Fruit fly (Drosophila melanogaster) whole organism, embryonic: ENCODE data around the gene hiro.
A peak's percentile ranks its signal among the peaks of the same experiment; 100 is the strongest.

Source experiments
- Antp ChIP-seq: fragments of 200-800 bp; sonication (Bioruptor generic); optimal IDR thresholded peaks from 3 replicates; lab custom pipeline; 2016; ENCODE audit warnings: missing biosample characterization, missing genetic modification characterization
- Atf3 ChIP-seq: fragments of 200-800 bp; sonication (Bioruptor generic); optimal IDR thresholded peaks from 3 replicates; lab custom pipeline; 2016; ENCODE audit warnings: missing biosample characterization, missing genetic modification characterization
- CG10267 ChIP-seq: fragments of 200-800 bp; sonication (Bioruptor generic); optimal IDR thresholded peaks from 2 replicates; lab custom pipeline; 2018; ENCODE audit warnings: missing biosample characterization, mild to moderate bottlenecking, missing genetic modification characterization, moderate library complexity
- CG12391 ChIP-seq: fragments of 200-800 bp; sonication (Bioruptor generic); optimal IDR thresholded peaks from 3 replicates; lab custom pipeline; 2018; ENCODE audit warnings: missing biosample characterization, mild to moderate bottlenecking, missing genetic modification characterization, moderate library complexity
- CG13296 ChIP-seq: fragments of 200-800 bp; sonication (Bioruptor generic); optimal IDR thresholded peaks from 3 replicates; lab custom pipeline; 2018; ENCODE audit warnings: missing biosample characterization, mild to moderate bottlenecking, missing genetic modification characterization
- CG13424 ChIP-seq: fragments of 200-800 bp; sonication (Bioruptor generic); optimal IDR thresholded peaks from 2 replicates; lab custom pipeline; 2019; ENCODE audit warnings: missing biosample characterization, mild to moderate bottlenecking, missing genetic modification characterization, moderate library complexity
- CG13894 ChIP-seq: fragments of 200-800 bp; sonication (Bioruptor generic); optimal IDR thresholded peaks from 3 replicates; lab custom pipeline; 2018; ENCODE audit warnings: missing biosample characterization, mild to moderate bottlenecking, missing genetic modification characterization, moderate library complexity
- CG14710 ChIP-seq: fragments of 200-800 bp; sonication (Bioruptor generic); optimal IDR thresholded peaks from 3 replicates; lab custom pipeline; 2019; ENCODE audit warnings: missing biosample characterization, mild to moderate bottlenecking, missing genetic modification characterization, moderate library complexity
- CG1603 ChIP-seq: fragments of 200-800 bp; sonication (Bioruptor generic); optimal IDR thresholded peaks from 2 replicates; lab custom pipeline; 2019; ENCODE audit warnings: missing biosample characterization, mild to moderate bottlenecking, missing genetic modification characterization, moderate library complexity
- CG18262 ChIP-seq: fragments of 200-800 bp; optimal IDR thresholded peaks from 3 replicates; lab custom pipeline; 2019; ENCODE audit warnings: missing biosample characterization, mild to moderate bottlenecking, missing genetic modification characterization, moderate library complexity
- CG18764 ChIP-seq: fragments of 200-800 bp; sonication (Bioruptor generic); optimal IDR thresholded peaks from 3 replicates; lab custom pipeline; 2016; ENCODE audit warnings: missing biosample characterization, missing genetic modification characterization
- CG2116 ChIP-seq: fragments of 200-800 bp; sonication (Bioruptor generic); optimal IDR thresholded peaks from 3 replicates; lab custom pipeline; 2018; ENCODE audit warnings: missing biosample characterization, mild to moderate bottlenecking, missing genetic modification characterization
- CG2712 ChIP-seq: fragments of 200-800 bp; optimal IDR thresholded peaks from 3 replicates; lab custom pipeline; 2019; ENCODE audit warnings: missing biosample characterization, mild to moderate bottlenecking, missing genetic modification characterization, moderate library complexity
- CG33213 ChIP-seq: fragments of 200-800 bp; sonication (Bioruptor generic); optimal IDR thresholded peaks from 3 replicates; lab custom pipeline; 2016; ENCODE audit warnings: missing biosample characterization, missing genetic modification characterization
- CG7271 ChIP-seq: fragments of 200-800 bp; sonication (Bioruptor generic); optimal IDR thresholded peaks from 2 replicates; lab custom pipeline; 2018; ENCODE audit warnings: missing biosample characterization, mild to moderate bottlenecking, missing genetic modification characterization, moderate library complexity
- CG7839 ChIP-seq: fragments of 200-800 bp; sonication (Bioruptor generic); optimal IDR thresholded peaks from 3 replicates; lab custom pipeline; 2018; ENCODE audit warnings: missing biosample characterization, mild to moderate bottlenecking, missing genetic modification characterization, moderate library complexity
- CG8359 ChIP-seq: fragments of 200-800 bp; sonication (Bioruptor generic); optimal IDR thresholded peaks from 2 replicates; lab custom pipeline; 2017; ENCODE audit warnings: missing biosample characterization, mild to moderate bottlenecking, missing genetic modification characterization, borderline replicate concordance
- CoRest ChIP-seq: fragments of 200-800 bp; sonication (Bioruptor generic); optimal IDR thresholded peaks from 3 replicates; lab custom pipeline; 2018; ENCODE audit warnings: missing biosample characterization, mild to moderate bottlenecking, missing genetic modification characterization, moderate library complexity
- Dek ChIP-seq: fragments of 200-800 bp; sonication (Bioruptor generic); optimal IDR thresholded peaks from 3 replicates; lab custom pipeline; 2019; ENCODE audit warnings: missing biosample characterization, mild to moderate bottlenecking, missing genetic modification characterization, moderate library complexity
- Doc3 ChIP-seq: fragments of 200-800 bp; sonication (Bioruptor generic); IDR thresholded peaks from 3 replicates; pipeline ENCODE4 v1.3.6; 2022; ENCODE audit warnings: missing biosample characterization, missing genetic modification characterization; ENCODE audit not compliant: partially characterized antibody
- Dp ChIP-seq: fragments of 200-800 bp; sonication (Bioruptor generic); optimal IDR thresholded peaks from 2 replicates; lab custom pipeline; 2018; ENCODE audit warnings: missing biosample characterization, mild to moderate bottlenecking, missing genetic modification characterization, moderate library complexity
- Fer3 ChIP-seq: fragments of 200-800 bp; sonication (Bioruptor generic); optimal IDR thresholded peaks from 2 replicates; lab custom pipeline; 2018; ENCODE audit warnings: missing biosample characterization, mild to moderate bottlenecking, missing genetic modification characterization, moderate library complexity
- HLH4C ChIP-seq: fragments of 200-800 bp; sonication (Bioruptor generic); IDR thresholded peaks from 3 replicates; pipeline ENCODE4 v1.3.6; 2022; ENCODE audit warnings: missing biosample characterization, missing genetic modification characterization; ENCODE audit not compliant: partially characterized antibody
- HmgZ ChIP-seq: fragments of 200-800 bp; sonication (Bioruptor generic); optimal IDR thresholded peaks from 2 replicates; lab custom pipeline; 2018; ENCODE audit warnings: missing biosample characterization, mild to moderate bottlenecking, missing genetic modification characterization
- Lhr ChIP-seq: fragments of 200-800 bp; sonication (Bioruptor generic); optimal IDR thresholded peaks from 3 replicates; lab custom pipeline; 2017; ENCODE audit warnings: mild to moderate bottlenecking, missing biosample characterization, missing genetic modification reagents, missing genetic modification characterization
- Myb ChIP-seq: fragments of 200-800 bp; sonication (Bioruptor generic); optimal IDR thresholded peaks from 2 replicates; lab custom pipeline; 2016; ENCODE audit warnings: missing biosample characterization, missing genetic modification characterization
- Nf-YA ChIP-seq: fragments of 200-800 bp; sonication (Bioruptor generic); IDR thresholded peaks from 2 replicates; pipeline ENCODE4 v1.3.6; 2022; ENCODE audit warnings: missing biosample characterization, missing genetic modification characterization
- Ravus ChIP-seq: fragments of 200-800 bp; sonication (Bioruptor generic); IDR thresholded peaks from 2 replicates; pipeline ENCODE4 v1.3.6; 2022; ENCODE audit warnings: missing biosample characterization, missing genetic modification characterization
- Rfx ChIP-seq: fragments of 200-800 bp; sonication (Bioruptor generic); IDR thresholded peaks from 2 replicates; pipeline ENCODE4 v1.3.6; 2022; ENCODE audit warnings: missing biosample characterization, missing genetic modification characterization
- Sin3A ChIP-seq: fragments of >200 bp; optimal IDR thresholded peaks from 2 replicates; lab custom pipeline; 2018
- Sox100B ChIP-seq: fragments of 200-800 bp; sonication (Bioruptor generic); optimal IDR thresholded peaks from 3 replicates; lab custom pipeline; 2018; ENCODE audit warnings: missing biosample characterization, mild to moderate bottlenecking, missing genetic modification characterization
- TFAM ChIP-seq: fragments of 200-800 bp; sonication (Bioruptor generic); optimal IDR thresholded peaks from 2 replicates; lab custom pipeline; 2017; ENCODE audit warnings: missing biosample characterization, missing genetic modification characterization, inconsistent platforms
- al ChIP-seq: fragments of 200-800 bp; sonication (Bioruptor generic); IDR thresholded peaks from 2 replicates; pipeline ENCODE4 v1.3.6; 2022; ENCODE audit warnings: missing biosample characterization, missing genetic modification characterization
- ara ChIP-seq: fragments of 200-800 bp; sonication (Bioruptor generic); IDR thresholded peaks from 2 replicates; pipeline ENCODE4 v1.3.6; 2022; ENCODE audit warnings: missing biosample characterization, missing genetic modification characterization
- crc ChIP-seq: fragments of 200-800 bp; sonication (Bioruptor generic); optimal IDR thresholded peaks from 2 replicates; lab custom pipeline; 2016; ENCODE audit warnings: missing biosample characterization, missing genetic modification characterization
- eve ChIP-seq, 2 experiments: fragments of >200 bp; optimal IDR thresholded peaks; 2 replicates each; lab custom pipeline; 2017; ENCODE audit warnings: missing biosample characterization in 2 of 2, missing genetic modification characterization in 2 of 2
- fd96Cb ChIP-seq: fragments of 200-800 bp; sonication (Bioruptor generic); optimal IDR thresholded peaks from 2 replicates; lab custom pipeline; 2018; ENCODE audit warnings: missing biosample characterization, mild to moderate bottlenecking, missing genetic modification characterization, moderate library complexity
- hbn ChIP-seq: fragments of 200-800 bp; sonication (Bioruptor generic); IDR thresholded peaks from 2 replicates; pipeline ENCODE4 v1.3.6; 2022; ENCODE audit warnings: missing biosample characterization, missing genetic modification characterization; ENCODE audit not compliant: partially characterized antibody
- insv ChIP-seq, 2 experiments: fragments of 200-800 bp; sonication (Bioruptor generic); optimal IDR thresholded peaks; 3 replicates each; lab custom pipeline; 2016 to 2018; ENCODE audit warnings: missing biosample characterization in 2 of 2, missing genetic modification characterization in 2 of 2
- lilli ChIP-seq: fragments of 200-800 bp; sonication (Bioruptor generic); optimal IDR thresholded peaks from 3 replicates; lab custom pipeline; 2016; ENCODE audit warnings: missing biosample characterization, missing genetic modification characterization
- nerfin-1 ChIP-seq: fragments of 200-800 bp; sonication (Bioruptor generic); optimal IDR thresholded peaks from 3 replicates; lab custom pipeline; 2019; ENCODE audit warnings: missing biosample characterization, mild to moderate bottlenecking, missing genetic modification characterization, moderate library complexity
- nmo ChIP-seq: fragments of 200-800 bp; sonication (Bioruptor generic); optimal IDR thresholded peaks from 2 replicates; lab custom pipeline; 2018; ENCODE audit warnings: missing biosample characterization, mild to moderate bottlenecking, missing genetic modification characterization, moderate library complexity
- odd ChIP-seq: fragments of 200-800 bp; sonication (Bioruptor generic); optimal IDR thresholded peaks from 2 replicates; lab custom pipeline; 2017; ENCODE audit warnings: missing biosample characterization, mild to moderate bottlenecking, missing genetic modification characterization
- onecut ChIP-seq: fragments of 200-800 bp; sonication (Bioruptor generic); IDR thresholded peaks from 2 replicates; pipeline ENCODE4 v1.3.6; 2022; ENCODE audit warnings: missing biosample characterization, missing genetic modification characterization
- run ChIP-seq: fragments of 200-800 bp; sonication (Bioruptor generic); optimal IDR thresholded peaks from 3 replicates; lab custom pipeline; 2018; ENCODE audit warnings: missing biosample characterization, mild to moderate bottlenecking, missing genetic modification characterization
- sens ChIP-seq: fragments of 200-800 bp; sonication (Bioruptor generic); peaks from one replicate; lab custom pipeline; 2016; ENCODE audit warnings: missing biosample characterization, missing genetic modification characterization
- tin ChIP-seq: fragments of 200-800 bp; sonication (Bioruptor generic); optimal IDR thresholded peaks from 3 replicates; lab custom pipeline; 2016; ENCODE audit warnings: missing biosample characterization, missing genetic modification characterization
- wor ChIP-seq: fragments of 200-800 bp; sonication (Bioruptor generic); IDR thresholded peaks from 2 replicates; pipeline ENCODE4 v1.3.6; 2022; ENCODE audit warnings: missing biosample characterization, missing genetic modification characterization

The hiro gene

DNA sequence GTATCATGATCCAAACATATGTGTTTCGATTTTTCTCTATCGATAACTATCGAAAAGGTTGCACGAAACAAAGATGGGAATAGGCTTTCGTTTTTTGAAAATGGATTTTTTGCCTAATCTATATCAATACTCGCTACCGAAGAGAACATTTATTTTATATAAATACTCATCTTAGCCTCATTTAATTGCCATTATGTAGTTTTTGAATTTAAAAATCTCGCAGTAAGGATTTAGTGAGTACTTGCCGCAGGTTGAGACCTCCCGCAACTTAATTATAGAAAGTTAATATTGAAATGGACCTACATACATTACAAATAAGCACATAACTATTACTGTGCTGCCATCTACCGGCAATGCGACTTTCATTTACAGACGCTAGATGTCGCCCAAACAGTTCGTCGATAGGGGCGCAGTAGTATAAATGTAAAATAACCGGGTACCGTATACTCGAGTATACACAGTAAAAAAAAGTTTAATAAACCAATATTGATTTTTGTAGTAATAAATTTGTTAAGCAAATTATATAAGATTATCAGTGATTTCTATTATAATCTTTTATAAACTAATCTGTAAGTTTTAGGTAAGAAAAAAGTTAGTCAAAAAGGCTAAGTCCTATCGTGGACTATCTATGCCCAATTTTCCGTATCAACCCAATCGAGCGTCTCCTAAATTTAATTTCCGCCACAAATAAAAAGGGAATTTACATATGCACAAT lies 24.2 kb upstream of the hiro start, which contains the start of gene CG13896 (continued):
- TF ChIP-seq HLH4C (peak; percentile 66; the same call in 2 of the 3 replicates), Sox100B (GFP tag; lab: Kevin White, UChicago) (peak; percentile 8), CG7839 (peak; percentile 86), CG8359 (GFP tag; lab: Kevin White, UChicago) (peak; percentile 40), onecut (GFP tag; lab: Robert Waterston, UW) (peak; percentile 83), eve (GFP tag; optimal IDR thresholded peaks at IDR 0.05; lab: Kevin White, UChicago) (peak in 1 of 2 experiments; percentile 66), CG33213 (peak; percentile 91), al (peak; percentile 60), Fer3 (tag; lab: Kevin White, UChicago) (peak; percentile 81), wor (GFP tag; lab: Robert Waterston, UW) (0 out of 2 replicates have a peak, but pooled peaks have one; percentile 39), ara (0 out of 2 replicates have a peak, but pooled peaks have one; percentile 39), CG18262 (tag; lab: Kevin White, UChicago) (peak; percentile 85), CG1603 (tag; lab: Kevin White, UChicago) (peak; percentile 91), run (peak; percentile 76)

dm6 chr3L:710345-710822 lies 22.6 kb upstream of the hiro start, which contains the start of gene CkIIalpha-i3:
Gene CkIIalpha-i3, minus strand, starts transcription at chr3L:710607.
- TF ChIP-seq Atf3, result no peak
- peak; percentile 36 for TF ChIP-seq CG2712 (tag; lab: Kevin White, UChicago)
- TF ChIP-seq Myb (GFP tag; lab: Kevin White, UChicago), result no peak
- TF ChIP-seq odd, result no peak
- TF ChIP-seq Sin3A, result peak; percentile 37
- TF ChIP-seq Lhr (GFP tag; lab: Kevin White, UChicago), result peak; percentile 77
- TF ChIP-seq CoRest (tag; lab: Kevin White, UChicago), result peak; percentile 30
- peak; percentile 97 for TF ChIP-seq CG2116
- TF ChIP-seq tin (GFP tag; lab: Kevin White, UChicago), result no peak
- peak; percentile 60 to 98 for TF ChIP-seq insv (GFP tag; optimal IDR thresholded peaks at IDR 0.05; lab: Kevin White, UChicago)
- TF ChIP-seq Nf-YA (GFP tag; lab: Robert Waterston, UW), result no peak
- TF ChIP-seq CG7271 (tag; lab: Kevin White, UChicago), result no peak
- TF ChIP-seq Dek (tag; lab: Kevin White, UChicago), result no peak
- TF ChIP-seq CG13296 (GFP tag; lab: Kevin White, UChicago), result no peak
- peak; percentile 47 for TF ChIP-seq CG14710
- TF ChIP-seq Dp (GFP tag; lab: Kevin White, UChicago), result peak; percentile 23
- TF ChIP-seq fd96Cb, result no peak
- peak; percentile 5 for TF ChIP-seq lilli (GFP tag; lab: Kevin White, UChicago)
- TF ChIP-seq Ravus (GFP tag; lab: Robert Waterston, UW), result no peak
- peak; percentile 3 for TF ChIP-seq CG12391 (tag; lab: Kevin White, UChicago)
- no peak for TF ChIP-seq hbn
- no peak for TF ChIP-seq crc
- no peak for TF ChIP-seq TFAM
- no peak for TF ChIP-seq Doc3 (GFP tag; lab: Robert Waterston, UW)
- TF ChIP-seq Antp (GFP tag; lab: Kevin White, UChicago), result no peak
- peak; percentile 38 for TF ChIP-seq nmo (GFP tag; lab: Kevin White, UChicago)
- no peak for TF ChIP-seq CG18764 (GFP tag; lab: Kevin White, UChicago)
- peak; percentile 68 for TF ChIP-seq CG13894 (tag; lab: Kevin White, UChicago)
- no peak for TF ChIP-seq CG13424 (tag; lab: Kevin White, UChicago)
- TF ChIP-seq sens (GFP tag; lab: Kevin White, UChicago), result peak; percentile 38
- no peak for TF ChIP-seq Rfx
- peak; percentile 69 for TF ChIP-seq nerfin-1 (tag; lab: Kevin White, UChicago)
- no peak for TF ChIP-seq Fer3 (tag; lab: Kevin White, UChicago)
- TF ChIP-seq CG10267 (tag; lab: Kevin White, UChicago), result peak; percentile 14
- TF ChIP-seq HmgZ (tag; lab: Kevin White, UChicago), result peak; percentile 13
